Worm (Caenorhabditis elegans) whole organism, L3 larva: ENCODE results near the gene T04C12.8.

Source experiments
- R02D3.7 ChIP-seq: fragments of 150-350 bp; optimal IDR thresholded peaks from 2 replicates; lab custom pipeline; 2014; ENCODE audit warnings: missing biosample characterization, missing genetic modification characterization
- ZK546.5 ChIP-seq: sonication (generic microtip); optimal IDR thresholded peaks from 2 replicates; lab custom pipeline; 2017; ENCODE audit warnings: missing biosample characterization, missing genetic modification characterization
- aly-2 ChIP-seq: fragments of 150-350 bp; optimal IDR thresholded peaks from 2 replicates; lab custom pipeline; 2014; ENCODE audit warnings: missing biosample characterization, missing genetic modification characterization
- ama-1 ChIP-seq: fragments of 150-350 bp; optimal IDR thresholded peaks from 2 replicates; lab custom pipeline; 2018
- ceh-16 ChIP-seq: sonication (generic microtip); optimal IDR thresholded peaks from 2 replicates; lab custom pipeline; 2017; ENCODE audit warnings: missing biosample characterization, missing genetic modification characterization
- ceh-28 ChIP-seq: fragments of 150-350 bp; optimal IDR thresholded peaks from 2 replicates; lab custom pipeline; 2014; ENCODE audit warnings: missing biosample characterization, missing genetic modification reagents, missing genetic modification characterization
- ceh-82 ChIP-seq: fragments of 150-350 bp; optimal IDR thresholded peaks from 2 replicates; lab custom pipeline; 2014; ENCODE audit warnings: missing biosample characterization, missing genetic modification characterization
- ceh-9 ChIP-seq: sonication (generic microtip); optimal IDR thresholded peaks from 2 replicates; lab custom pipeline; 2018; ENCODE audit warnings: missing biosample characterization, missing genetic modification characterization
- daf-12 ChIP-seq: fragments of 150-350 bp; optimal IDR thresholded peaks from 2 replicates; lab custom pipeline; 2014; ENCODE audit warnings: missing biosample characterization, missing genetic modification reagents, missing genetic modification characterization
- egl-27 ChIP-seq: sonication (generic microtip); optimal IDR thresholded peaks from 4 replicates; lab custom pipeline; 2017; ENCODE audit warnings: missing biosample characterization, missing genetic modification reagents, missing genetic modification characterization
- egl-5 ChIP-seq: fragments of 150-350 bp; optimal IDR thresholded peaks from 2 replicates; lab custom pipeline; 2017; ENCODE audit warnings: missing biosample characterization, missing genetic modification reagents, missing genetic modification characterization, inconsistent platforms
- elt-2 ChIP-seq: sonication (generic microtip); optimal IDR thresholded peaks from 2 replicates; lab custom pipeline; 2016; ENCODE audit warnings: missing genetic modification reagents, mild to moderate bottlenecking, missing genetic modification characterization, missing compliant biosample characterization
- elt-3 ChIP-seq, 3 experiments: fragments of 150-350 bp in 1 of 3; sonication (generic microtip) in 2 of 3; optimal IDR thresholded peaks; 2 replicates in 2 of 3; 4 replicates in 1 of 3; lab custom pipeline; 2014 to 2017; ENCODE audit warnings: missing biosample characterization in 3 of 3, missing genetic modification characterization in 3 of 3
- eor-1 ChIP-seq, 2 experiments: fragments of 150-350 bp; optimal IDR thresholded peaks; 2 replicates each; lab custom pipeline; 2014 to 2018; ENCODE audit warnings: missing biosample characterization in 2 of 2, missing genetic modification characterization in 2 of 2
- hmg-11 ChIP-seq: sonication (generic microtip); optimal IDR thresholded peaks from 2 replicates; lab custom pipeline; 2016; ENCODE audit warnings: missing genetic modification characterization, missing compliant biosample characterization
- jun-1 ChIP-seq: fragments of 150-350 bp; optimal IDR thresholded peaks from 2 replicates; lab custom pipeline; 2014; ENCODE audit warnings: missing biosample characterization, missing genetic modification reagents, missing genetic modification characterization
- lin-15B ChIP-seq: fragments of 150-350 bp; optimal IDR thresholded peaks from 2 replicates; lab custom pipeline; 2014; ENCODE audit warnings: missing biosample characterization, missing genetic modification characterization
- lin-39 ChIP-seq: fragments of 150-350 bp; optimal IDR thresholded peaks from 2 replicates; lab custom pipeline; 2018; ENCODE audit warnings: missing biosample characterization, missing genetic modification reagents, missing genetic modification characterization
- lsy-12 ChIP-seq: sonication (generic microtip); optimal IDR thresholded peaks from 2 replicates; lab custom pipeline; 2016; ENCODE audit warnings: mild to moderate bottlenecking, missing genetic modification characterization, missing compliant biosample characterization
- mdl-1 ChIP-seq: fragments of 150-350 bp; optimal IDR thresholded peaks from 2 replicates; lab custom pipeline; 2014; ENCODE audit warnings: missing biosample characterization, missing genetic modification characterization
- nfya-1 ChIP-seq: sonication (generic microtip); optimal IDR thresholded peaks from 2 replicates; lab custom pipeline; 2017; ENCODE audit warnings: missing genetic modification characterization, mild to moderate bottlenecking, missing compliant biosample characterization, antibody characterized with exemption, moderate library complexity; ENCODE audit not compliant: insufficient read depth
- nhr-11 ChIP-seq: fragments of 150-350 bp; optimal IDR thresholded peaks from 2 replicates; lab custom pipeline; 2014; ENCODE audit warnings: missing biosample characterization, missing genetic modification characterization
- nhr-12 ChIP-seq: fragments of 150-350 bp; optimal IDR thresholded peaks from 2 replicates; lab custom pipeline; 2014; ENCODE audit warnings: missing biosample characterization, missing genetic modification characterization
- nhr-23 ChIP-seq: fragments of 150-350 bp; optimal IDR thresholded peaks from 2 replicates; lab custom pipeline; 2014; ENCODE audit warnings: missing biosample characterization, missing genetic modification reagents, missing genetic modification characterization
- nhr-237 ChIP-seq: fragments of 150-350 bp; optimal IDR thresholded peaks from 2 replicates; lab custom pipeline; 2014; ENCODE audit warnings: missing biosample characterization, missing genetic modification characterization
- nhr-25 ChIP-seq: sonication (generic microtip); optimal IDR thresholded peaks from 2 replicates; lab custom pipeline; 2017; ENCODE audit warnings: missing biosample characterization, missing genetic modification characterization
- nhr-28 ChIP-seq: fragments of 150-350 bp; optimal IDR thresholded peaks from 2 replicates; lab custom pipeline; 2014; ENCODE audit warnings: missing biosample characterization, missing genetic modification characterization
- nhr-43 ChIP-seq: sonication (generic microtip); optimal IDR thresholded peaks from 2 replicates; lab custom pipeline; 2016; ENCODE audit warnings: mild to moderate bottlenecking, missing genetic modification characterization, missing compliant biosample characterization; ENCODE audit not compliant: poor library complexity, severe bottlenecking
- nhr-76 ChIP-seq: fragments of 150-350 bp; sonication (generic microtip); optimal IDR thresholded peaks from 5 replicates; lab custom pipeline; 2014; ENCODE audit warnings: missing biosample characterization, missing genetic modification characterization
- nhr-77 ChIP-seq: fragments of 150-350 bp; optimal IDR thresholded peaks from 2 replicates; lab custom pipeline; 2014; ENCODE audit warnings: missing biosample characterization, missing genetic modification characterization
- pha-4 ChIP-seq: fragments of 150-350 bp; optimal IDR thresholded peaks from 2 replicates; lab custom pipeline; 2014; ENCODE audit warnings: missing biosample characterization, missing genetic modification reagents, missing genetic modification characterization
- pqm-1 ChIP-seq: fragments of 150-350 bp; optimal IDR thresholded peaks from 2 replicates; lab custom pipeline; 2017; ENCODE audit warnings: missing biosample characterization, missing genetic modification characterization, inconsistent platforms
- sea-2 ChIP-seq: fragments of 150-350 bp; sonication (generic microtip); optimal IDR thresholded peaks from 4 replicates; lab custom pipeline; 2014; ENCODE audit warnings: missing biosample characterization, missing genetic modification reagents, missing genetic modification characterization
- skn-1 ChIP-seq: fragments of 150-350 bp; optimal IDR thresholded peaks from 2 replicates; lab custom pipeline; 2014; ENCODE audit warnings: missing biosample characterization, missing genetic modification characterization
- unc-39 ChIP-seq: sonication (generic microtip); optimal IDR thresholded peaks from 4 replicates; lab custom pipeline; 2017; ENCODE audit warnings: missing biosample characterization, missing genetic modification characterization
- unc-62 ChIP-seq: fragments of 150-350 bp; sonication (generic microtip); optimal IDR thresholded peaks from 4 replicates; lab custom pipeline; 2014; ENCODE audit warnings: missing biosample characterization, missing genetic modification reagents, missing genetic modification characterization
- zag-1 ChIP-seq: fragments of 150-350 bp; optimal IDR thresholded peaks from 2 replicates; lab custom pipeline; 2014; ENCODE audit warnings: missing biosample characterization, missing genetic modification characterization
- ztf-11 ChIP-seq: fragments of 150-350 bp; optimal IDR thresholded peaks from 2 replicates; lab custom pipeline; 2014; ENCODE audit warnings: missing biosample characterization, missing genetic modification characterization

Gene T04C12.8

ce11 chrV:11039379-11039954 is 29.7 kb downstream of the T04C12.8 start, which contains the start of gene pak-2 (continued):
- TF ChIP-seq ceh-16 (tag; lab: Kevin White, UChicago): no peak
- no peak for TF ChIP-seq ama-1 (lab: Kevin White, UChicago)
- TF ChIP-seq skn-1 (tag; lab: Kevin White, UChicago): no peak
- TF ChIP-seq pha-4 (tag; lab: Kevin White, UChicago): peak; percentile 82
- no peak for TF ChIP-seq daf-12
- peak; percentile 62 for TF ChIP-seq nhr-43 (tag; lab: Kevin White, UChicago)
- peak; percentile 72 for TF ChIP-seq egl-5 (tag; lab: Kevin White, UChicago)
- TF ChIP-seq lin-39: no peak
- TF ChIP-seq ZK546.5 (tag; lab: Kevin White, UChicago): no peak
- peak; percentile 73 for TF ChIP-seq nfya-1 (tag; lab: Kevin White, UChicago)
- TF ChIP-seq unc-62 (GFP tag; lab: Kevin White, UChicago): peak; percentile 49
- TF ChIP-seq ceh-82 (tag; lab: Kevin White, UChicago): no peak
- TF ChIP-seq R02D3.7: no peak
- TF ChIP-seq elt-3 (tag; optimal IDR thresholded peaks at IDR 0.05; lab: Kevin White, UChicago): no peak
- TF ChIP-seq nhr-12: no peak

ce11 chrV:11034748-11035147 is 34.4 kb downstream of the T04C12.8 start, which contains the start of gene pptr-2:
TSS of gene pptr-2 (minus strand) at chrV:11034931.
- TF ChIP-seq nhr-11 (tag; lab: Kevin White, UChicago): no peak
- no peak for TF ChIP-seq egl-5 (tag; lab: Kevin White, UChicago)
- TF ChIP-seq nhr-12: no peak
- TF ChIP-seq zag-1 (tag; lab: Kevin White, UChicago): no peak
- no peak for TF ChIP-seq egl-27 (tag; lab: Kevin White, UChicago)
- peak; percentile 21 for TF ChIP-seq nfya-1 (tag; lab: Kevin White, UChicago)

- no peak for TF ChIP-seq egl-5 (tag; lab: Kevin White, UChicago)
- TF ChIP-seq nhr-28 (tag; lab: Kevin White, UChicago): no peak
- no peak for TF ChIP-seq nhr-23 (tag; lab: Kevin White, UChicago)
- TF ChIP-seq ztf-11 (tag; lab: Kevin White, UChicago): no peak
- TF ChIP-seq nhr-12: no peak
- no peak for TF ChIP-seq ceh-28 (tag; lab: Kevin White, UChicago)
- no peak for TF ChIP-seq pqm-1 (tag; lab: Kevin White, UChicago)
- no peak for TF ChIP-seq mdl-1 (tag; lab: Kevin White, UChicago)
- TF ChIP-seq nhr-237 (tag; lab: Kevin White, UChicago): no peak
- no peak for TF ChIP-seq unc-39 (tag; lab: Kevin White, UChicago)
- TF ChIP-seq lin-15B: no peak
Measured at ce11 chrV:11033241-11033640, 35.9 kb downstream of the T04C12.8 start.

- TF ChIP-seq daf-12 (no peak), nhr-12 (no peak), eor-1 (tag; optimal IDR thresholded peaks at IDR 0.05; lab: Kevin White, UChicago) (no peak), sea-2 (no peak), ceh-16 (tag; lab: Kevin White, UChicago) (no peak), unc-39 (tag; lab: Kevin White, UChicago) (no peak), nhr-23 (tag; lab: Kevin White, UChicago) (no peak), aly-2 (tag; lab: Kevin White, UChicago) (no peak), elt-3 (tag; optimal IDR thresholded peaks at IDR 0.05; lab: Kevin White, UChicago) (no peak), nhr-76 (tag; lab: Kevin White, UChicago) (no peak)
Measured at ce11 chrV:11030675-11031074, 38.5 kb downstream of the T04C12.8 start.

- TF ChIP-seq nhr-77 (tag; lab: Kevin White, UChicago) (no peak), nhr-43 (tag; lab: Kevin White, UChicago) (peak; percentile 84), egl-27 (tag; lab: Kevin White, UChicago) (no peak), lin-39 (peak; percentile 32), ceh-28 (tag; lab: Kevin White, UChicago) (peak; percentile 43), unc-39 (tag; lab: Kevin White, UChicago) (no peak), jun-1 (peak; percentile 12), ZK546.5 (tag; lab: Kevin White, UChicago) (no peak), hmg-11 (peak; percentile 29), unc-62 (GFP tag; lab: Kevin White, UChicago) (no peak), nfya-1 (tag; lab: Kevin White, UChicago) (peak; percentile 27), nhr-23 (tag; lab: Kevin White, UChicago) (peak; percentile 69), nhr-25 (peak; percentile 23), lsy-12 (tag; lab: Kevin White, UChicago) (peak; percentile 30), lin-15B (peak; percentile 59), elt-2 (tag; lab: Kevin White, UChicago) (peak; percentile 18), ama-1 (lab: Kevin White, UChicago) (no peak), ceh-9 (tag; lab: Kevin White, UChicago) (no peak), ztf-11 (tag; lab: Kevin White, UChicago) (no peak), ceh-82 (tag; lab: Kevin White, UChicago) (no peak), nhr-76 (tag; lab: Kevin White, UChicago) (no peak), ceh-16 (tag; lab: Kevin White, UChicago) (no peak), pha-4 (tag; lab: Kevin White, UChicago) (peak; percentile 74)
Measured at ce11 chrV:11029309-11029708, 39.8 kb downstream of the T04C12.8 start.
